Fruit fly (Drosophila melanogaster) whole organism, pupa: ENCODE data around the gene CG43732.
A peak's percentile ranks its signal among the peaks of the same experiment; 100 is the strongest.

Experiments used
- CG13204 ChIP-seq: fragments of 200-800 bp; sonication (Bioruptor generic); optimal IDR thresholded peaks from 2 replicates; lab custom pipeline; 2018; ENCODE audit warnings: missing biosample characterization, mild to moderate bottlenecking, missing genetic modification characterization, moderate library complexity
- CG32121 ChIP-seq: fragments of 200-800 bp; sonication (Bioruptor generic); IDR thresholded peaks from 2 replicates; pipeline ENCODE4 v1.3.6; 2022; ENCODE audit warnings: missing biosample characterization, missing genetic modification characterization
- CG34367 ChIP-seq: fragments of 200-800 bp; sonication (Bioruptor generic); optimal IDR thresholded peaks from 2 replicates; lab custom pipeline; 2018; ENCODE audit warnings: missing biosample characterization, mild to moderate bottlenecking, missing genetic modification characterization
- CG4496 ChIP-seq: fragments of 200-800 bp; sonication (Bioruptor generic); IDR thresholded peaks from 3 replicates; pipeline ENCODE4 v1.3.6; 2022; ENCODE audit warnings: missing biosample characterization, missing genetic modification characterization
- CG8159 ChIP-seq: fragments of 200-800 bp; sonication (Bioruptor generic); optimal IDR thresholded peaks from 3 replicates; lab custom pipeline; 2018; ENCODE audit warnings: missing biosample characterization, mild to moderate bottlenecking, missing genetic modification characterization, moderate library complexity
- CG9948 ChIP-seq: fragments of 200-800 bp; sonication (Bioruptor generic); optimal IDR thresholded peaks from 2 replicates; lab custom pipeline; 2018; ENCODE audit warnings: missing biosample characterization, mild to moderate bottlenecking, missing genetic modification characterization, moderate library complexity
- D1 ChIP-seq: fragments of 200-800 bp; sonication (Bioruptor generic); optimal IDR thresholded peaks from 2 replicates; lab custom pipeline; 2018; ENCODE audit warnings: missing biosample characterization, mild to moderate bottlenecking, missing genetic modification characterization, moderate library complexity
- EcR ChIP-seq: fragments of 200-800 bp; sonication (Bioruptor generic); optimal IDR thresholded peaks from 3 replicates; lab custom pipeline; 2019; ENCODE audit warnings: missing biosample characterization, missing genetic modification characterization, mild to moderate bottlenecking, moderate library complexity, missing genetic modification reagents
- Ets98B ChIP-seq: fragments of 200-800 bp; sonication (Bioruptor generic); IDR thresholded peaks from 2 replicates; pipeline ENCODE4 v1.3.6; 2022; ENCODE audit warnings: missing biosample characterization, missing genetic modification characterization
- Pif1B ChIP-seq: fragments of 200-800 bp; sonication (Bioruptor generic); optimal IDR thresholded peaks from 3 replicates; lab custom pipeline; 2016; ENCODE audit warnings: missing biosample characterization, missing genetic modification characterization
- Snoo ChIP-seq: fragments of 200-800 bp; sonication (Bioruptor generic); optimal IDR thresholded peaks from 3 replicates; lab custom pipeline; 2017; ENCODE audit warnings: missing biosample characterization, mild to moderate bottlenecking, missing genetic modification characterization, inconsistent platforms
- gl ChIP-seq: fragments of 200-800 bp; sonication (Bioruptor generic); optimal IDR thresholded peaks from 2 replicates; lab custom pipeline; 2018; ENCODE audit warnings: missing biosample characterization, mild to moderate bottlenecking, missing genetic modification characterization
- rn ChIP-seq: fragments of 200-800 bp; sonication (Bioruptor generic); IDR thresholded peaks from 2 replicates; pipeline ENCODE4 v1.3.6; 2022; ENCODE audit warnings: missing biosample characterization, missing genetic modification characterization

- TF ChIP-seq Ets98B (GFP tag; lab: Robert Waterston, UW), result no peak
- TF ChIP-seq EcR (GFP tag; lab: Kevin White, UChicago), result no peak
- TF ChIP-seq Snoo (tag; lab: Kevin White, UChicago), result no peak
- TF ChIP-seq CG13204, result no peak
- TF ChIP-seq gl (tag; lab: Kevin White, UChicago), result no peak
- peak; percentile 56; the same call in 1 of the 3 replicates for TF ChIP-seq CG4496 (GFP tag; lab: Robert Waterston, UW)
- TF ChIP-seq CG8159, result peak; percentile 46
- TF ChIP-seq Pif1B (GFP tag; lab: Kevin White, UChicago), result peak; percentile 8
- no peak for TF ChIP-seq D1 (tag; lab: Kevin White, UChicago)
- TF ChIP-seq CG32121 (GFP tag; lab: Robert Waterston, UW), result peak; percentile 23; the same call in 1 of the 2 replicates
- TF ChIP-seq CG9948 (tag; lab: Kevin White, UChicago), result no peak
- no peak for TF ChIP-seq CG34367 (tag; lab: Kevin White, UChicago)
- TF ChIP-seq rn (GFP tag; lab: Robert Waterston, UW), result no peak
These were observed 37.7 kb downstream of the CG43732 start for dm6 chr3R:18987428-18988416.
